Worm (Caenorhabditis elegans): ENCODE data around the gene C35D10.6.

DNA sequence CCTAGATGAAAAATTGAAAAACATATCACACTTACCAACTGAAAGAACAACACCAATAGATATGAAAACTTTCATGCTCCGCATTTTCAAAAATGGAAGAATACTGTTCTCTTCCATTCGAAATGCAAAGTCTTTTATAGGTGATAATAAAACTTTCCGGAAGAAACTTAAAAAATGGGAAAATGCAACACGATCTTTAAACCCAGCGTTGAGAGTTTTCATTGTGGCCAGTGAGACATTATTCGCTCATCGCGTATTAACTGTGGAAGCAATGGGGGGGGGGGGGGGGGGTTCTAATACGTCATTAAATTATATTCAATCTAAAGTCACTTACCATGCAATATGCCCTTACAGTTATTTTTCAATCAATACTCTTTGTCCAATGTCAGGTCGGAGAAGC is 14.8 kb upstream of the C35D10.6 start, which contains the start of the genes clec-157 and fkh-5:
- TF ChIP-seq flt-1 (GFP tag; IDR thresholded peaks at IDR 0.05) (no peak), tab-1 (GFP tag; IDR thresholded peaks at IDR 0.05) (no peak), med-1 (GFP tag; optimal IDR thresholded peaks at IDR 0.05; ENCODE audit: insufficient read depth) (no peak), T22C8.4 (GFP tag; IDR thresholded peaks at IDR 0.05) (no peak), ref-1 (GFP tag; conservative IDR thresholded peaks at IDR 0.05) (no peak), klf-2 (GFP tag; conservative IDR thresholded peaks at IDR 0.05) (no peak), ztf-29 (GFP tag; IDR thresholded peaks at IDR 0.05) (no peak)
